Worm (Caenorhabditis elegans) whole organism, L1 larva: ENCODE data around the gene aptf-3.

Experiments
- C04F5.9 ChIP-seq: sonication (generic microtip); optimal IDR thresholded peaks from 2 replicates; lab custom pipeline; 2016; ENCODE audit warnings: missing genetic modification characterization, missing compliant biosample characterization
- C34B4.2 ChIP-seq: sonication (generic microtip); optimal IDR thresholded peaks from 2 replicates; lab custom pipeline; 2017; ENCODE audit warnings: mild to moderate bottlenecking, missing genetic modification characterization, missing compliant biosample characterization
- F16B12.6 ChIP-seq: fragments of 150-350 bp; optimal IDR thresholded peaks from 2 replicates; lab custom pipeline; 2014; ENCODE audit warnings: missing biosample characterization, missing genetic modification characterization
- aha-1 ChIP-seq: fragments of 150-350 bp; optimal IDR thresholded peaks from 2 replicates; lab custom pipeline; 2014; ENCODE audit warnings: missing biosample characterization, missing genetic modification characterization
- aly-2 ChIP-seq: fragments of 150-350 bp; optimal IDR thresholded peaks from 2 replicates; lab custom pipeline; 2014; ENCODE audit warnings: missing biosample characterization, missing genetic modification characterization
- ama-1 ChIP-seq: fragments of 150-350 bp; optimal IDR thresholded peaks from 2 replicates; lab custom pipeline; 2014
- blmp-1 ChIP-seq: fragments of 150-350 bp; optimal IDR thresholded peaks from 2 replicates; lab custom pipeline; 2014; ENCODE audit warnings: missing biosample characterization, missing genetic modification characterization
- ceh-63 ChIP-seq: fragments of 200-800 bp; sonication (Bioruptor generic); optimal IDR thresholded peaks from 2 replicates; lab custom pipeline; 2018; ENCODE audit warnings: mild to moderate bottlenecking, missing genetic modification characterization, missing compliant biosample characterization
- ceh-8 ChIP-seq: fragments of 200-800 bp; sonication (Bioruptor generic); optimal IDR thresholded peaks from 2 replicates; lab custom pipeline; 2018; ENCODE audit warnings: mild to moderate bottlenecking, missing genetic modification characterization, moderate library complexity, missing compliant biosample characterization
- ceh-88 ChIP-seq: fragments of 200-800 bp; sonication (Bioruptor generic); IDR thresholded peaks from 2 replicates; pipeline ENCODE4 v1.3.6; 2022; ENCODE audit warnings: missing genetic modification characterization, missing compliant biosample characterization
- ces-1 ChIP-seq: fragments of 150-350 bp; optimal IDR thresholded peaks from 2 replicates; lab custom pipeline; 2014; ENCODE audit warnings: missing biosample characterization, missing genetic modification reagents, missing genetic modification characterization
- dsc-1 ChIP-seq: sonication (generic microtip); optimal IDR thresholded peaks from 2 replicates; lab custom pipeline; 2016; ENCODE audit warnings: mild to moderate bottlenecking, missing genetic modification characterization, missing compliant biosample characterization
- efl-1 ChIP-seq, 4 experiments: fragments of 150-350 bp; optimal IDR thresholded peaks in 3 of 4; peaks in 1 of 4; 1 replicate in 1 of 4; 2 replicates in 3 of 4; lab custom pipeline; 2014; ENCODE audit warnings: missing biosample characterization in 2 of 4, missing genetic modification characterization in 2 of 4, missing genetic modification reagents in 2 of 4
- ets-5 ChIP-seq: fragments of 200-800 bp; sonication (Bioruptor generic); IDR thresholded peaks from 2 replicates; pipeline ENCODE4 v1.3.6; 2022; ENCODE audit warnings: missing genetic modification characterization, missing compliant biosample characterization
- fkh-10 ChIP-seq: sonication (generic microtip); optimal IDR thresholded peaks from 2 replicates; lab custom pipeline; 2017; ENCODE audit warnings: missing biosample characterization, missing genetic modification reagents, missing genetic modification characterization
- fkh-4 ChIP-seq: sonication (generic microtip); optimal IDR thresholded peaks from 2 replicates; lab custom pipeline; 2016; ENCODE audit warnings: missing compliant biosample characterization, missing genetic modification characterization, borderline replicate concordance
- fkh-8 ChIP-seq: sonication (generic microtip); optimal IDR thresholded peaks from 2 replicates; lab custom pipeline; 2016; ENCODE audit warnings: mild to moderate bottlenecking, missing genetic modification characterization, missing compliant biosample characterization
- fos-1 ChIP-seq: fragments of 150-350 bp; optimal IDR thresholded peaks from 2 replicates; lab custom pipeline; 2014; ENCODE audit warnings: missing biosample characterization, missing genetic modification characterization
- grh-1 ChIP-seq: fragments of 200-800 bp; sonication (Bioruptor generic); IDR thresholded peaks from 2 replicates; pipeline ENCODE4 v1.3.6; 2022; ENCODE audit warnings: missing genetic modification reagents, missing genetic modification characterization, missing compliant biosample characterization
- hlh-17 ChIP-seq: fragments of 200-800 bp; sonication (Bioruptor generic); optimal IDR thresholded peaks from 2 replicates; lab custom pipeline; 2018; ENCODE audit warnings: missing genetic modification characterization, mild to moderate bottlenecking, missing compliant biosample characterization, moderate library complexity, borderline replicate concordance
- hlh-4 ChIP-seq: sonication (generic microtip); optimal IDR thresholded peaks from 2 replicates; lab custom pipeline; 2016; ENCODE audit warnings: mild to moderate bottlenecking, missing genetic modification characterization, missing compliant biosample characterization
- irx-1 ChIP-seq: sonication (generic microtip); optimal IDR thresholded peaks from 2 replicates; lab custom pipeline; 2016; ENCODE audit warnings: missing genetic modification characterization, missing compliant biosample characterization
- isw-1 ChIP-seq: fragments of 200-800 bp; sonication (Bioruptor generic); IDR thresholded peaks from 2 replicates; pipeline ENCODE4 v1.3.6; 2022; ENCODE audit warnings: missing genetic modification characterization, missing compliant biosample characterization
- jun-1 ChIP-seq: fragments of 150-350 bp; optimal IDR thresholded peaks from 2 replicates; lab custom pipeline; 2014; ENCODE audit warnings: missing biosample characterization, missing genetic modification reagents, missing genetic modification characterization
- lin-14 ChIP-seq: fragments of 200-800 bp; sonication (Bioruptor generic); optimal IDR thresholded peaks from 2 replicates; lab custom pipeline; 2018; ENCODE audit warnings: mild to moderate bottlenecking, missing genetic modification characterization, moderate library complexity, missing compliant biosample characterization
- lin-15B ChIP-seq: fragments of 150-350 bp; sonication (generic microtip); optimal IDR thresholded peaks from 3 replicates; lab custom pipeline; 2014; ENCODE audit warnings: missing biosample characterization, missing genetic modification characterization
- lsy-2 ChIP-seq, 2 experiments: fragments of 150-350 bp; optimal IDR thresholded peaks; 2 replicates each; lab custom pipeline; 2014; ENCODE audit warnings: missing biosample characterization in 2 of 2, missing genetic modification characterization in 2 of 2
- mab-9 ChIP-seq: fragments of 200-800 bp; sonication (Bioruptor generic); IDR thresholded peaks from 2 replicates; pipeline ENCODE4 v1.3.6; 2022; ENCODE audit warnings: missing genetic modification reagents, missing genetic modification characterization, missing compliant biosample characterization
- mdl-1 ChIP-seq, 2 experiments: fragments of 150-350 bp; optimal IDR thresholded peaks; 2 replicates each; lab custom pipeline; 2014 to 2017; ENCODE audit warnings: missing biosample characterization in 2 of 2, missing genetic modification characterization in 2 of 2, inconsistent platforms in 1 of 2
- nhr-11 ChIP-seq: fragments of 150-350 bp; optimal IDR thresholded peaks from 2 replicates; lab custom pipeline; 2014; ENCODE audit warnings: missing biosample characterization, missing genetic modification characterization
- nhr-12 ChIP-seq: sonication (generic microtip); optimal IDR thresholded peaks from 2 replicates; lab custom pipeline; 2017; ENCODE audit warnings: missing biosample characterization, missing genetic modification characterization
- nhr-237 ChIP-seq: fragments of 150-350 bp; optimal IDR thresholded peaks from 2 replicates; lab custom pipeline; 2014; ENCODE audit warnings: missing biosample characterization, missing genetic modification characterization
- nhr-28 ChIP-seq: fragments of 150-350 bp; optimal IDR thresholded peaks from 2 replicates; lab custom pipeline; 2014; ENCODE audit warnings: missing biosample characterization, missing genetic modification characterization
- nhr-71 ChIP-seq: sonication (generic microtip); optimal IDR thresholded peaks from 2 replicates; lab custom pipeline; 2016; ENCODE audit warnings: mild to moderate bottlenecking, missing genetic modification characterization, moderate library complexity, missing compliant biosample characterization
- nhr-77 ChIP-seq: fragments of 150-350 bp; optimal IDR thresholded peaks from 2 replicates; lab custom pipeline; 2014; ENCODE audit warnings: missing biosample characterization, missing genetic modification characterization
- nhr-90 ChIP-seq: sonication (generic microtip); optimal IDR thresholded peaks from 2 replicates; lab custom pipeline; 2016; ENCODE audit warnings: mild to moderate bottlenecking, missing genetic modification characterization, missing compliant biosample characterization; ENCODE audit not compliant: poor library complexity
- pqm-1 ChIP-seq: sonication (generic microtip); optimal IDR thresholded peaks from 3 replicates; lab custom pipeline; 2017; ENCODE audit warnings: missing biosample characterization, missing genetic modification characterization
- rnt-1 ChIP-seq: sonication (generic microtip); optimal IDR thresholded peaks from 2 replicates; lab custom pipeline; 2016; ENCODE audit warnings: mild to moderate bottlenecking, missing genetic modification characterization, moderate library complexity, missing compliant biosample characterization
- snpc-4 ChIP-seq: fragments of 150-350 bp; optimal IDR thresholded peaks from 2 replicates; lab custom pipeline; 2014; ENCODE audit warnings: missing biosample characterization, missing genetic modification characterization
- sup-37 ChIP-seq: fragments of 200-800 bp; sonication (Bioruptor generic); optimal IDR thresholded peaks from 2 replicates; lab custom pipeline; 2018; ENCODE audit warnings: mild to moderate bottlenecking, missing genetic modification characterization, missing compliant biosample characterization
- swsn-7 ChIP-seq: sonication (generic microtip); optimal IDR thresholded peaks from 2 replicates; lab custom pipeline; 2016; ENCODE audit warnings: missing genetic modification characterization, missing compliant biosample characterization
- tbx-2 ChIP-seq: sonication (generic microtip); optimal IDR thresholded peaks from 2 replicates; lab custom pipeline; 2016; ENCODE audit warnings: missing genetic modification characterization, missing compliant biosample characterization
- unc-130 ChIP-seq: fragments of 150-350 bp; optimal IDR thresholded peaks from 2 replicates; lab custom pipeline; 2017; ENCODE audit warnings: missing biosample characterization, missing genetic modification characterization, inconsistent platforms
- unc-30 ChIP-seq: sonication (generic microtip); optimal IDR thresholded peaks from 2 replicates; lab custom pipeline; 2017; ENCODE audit warnings: missing biosample characterization, missing genetic modification characterization
- vab-15 ChIP-seq: sonication (generic microtip); optimal IDR thresholded peaks from 2 replicates; lab custom pipeline; 2017; ENCODE audit warnings: missing genotype, mild to moderate bottlenecking, missing genetic modification characterization, missing compliant biosample characterization
- xbp-1 ChIP-seq: sonication (generic microtip); optimal IDR thresholded peaks from 2 replicates; lab custom pipeline; 2016; ENCODE audit warnings: missing genetic modification characterization, missing compliant biosample characterization
- zag-1 ChIP-seq: fragments of 150-350 bp; optimal IDR thresholded peaks from 2 replicates; lab custom pipeline; 2014; ENCODE audit warnings: missing biosample characterization, missing genetic modification characterization
- ztf-11 ChIP-seq, 2 experiments: sonication (generic microtip); optimal IDR thresholded peaks; 2 replicates each; lab custom pipeline; 2016 to 2017; ENCODE audit warnings: missing genetic modification characterization in 2 of 2, missing biosample characterization in 1 of 2, missing compliant biosample characterization in 1 of 2
- ztf-4 ChIP-seq: fragments of 150-350 bp; optimal IDR thresholded peaks from 2 replicates; lab custom pipeline; 2014; ENCODE audit warnings: missing biosample characterization, missing genetic modification characterization

Gene aptf-3

DNA sequence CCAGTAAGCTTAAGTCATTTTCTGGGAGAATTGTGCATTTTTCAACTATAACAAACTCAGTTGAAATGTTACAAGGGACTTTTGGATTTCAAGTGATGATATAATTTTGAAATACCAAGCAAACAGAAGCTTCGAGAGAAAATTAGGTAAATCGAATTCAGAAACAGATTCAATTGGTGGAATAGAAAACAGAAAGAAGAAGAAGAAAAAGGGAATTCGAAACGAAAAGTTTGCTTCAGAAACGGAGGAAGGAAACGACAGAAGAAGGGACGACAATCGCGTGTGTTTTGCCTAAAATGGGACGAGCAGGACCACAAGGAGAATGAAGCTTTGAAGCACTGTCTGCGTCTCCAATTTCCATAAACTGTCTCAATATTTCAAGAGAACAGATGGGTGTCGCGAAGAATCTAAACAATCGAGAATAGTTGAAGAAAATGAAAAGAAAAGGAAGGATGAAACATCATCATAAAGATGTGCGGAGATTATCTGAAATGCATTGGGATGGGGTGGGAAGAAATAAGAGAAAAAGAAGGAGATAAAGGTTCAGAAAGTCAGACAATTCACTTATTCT, 6.2 kb upstream of the aptf-3 start:
- no peak for TF ChIP-seq sup-37 (GFP tag; lab: Kevin White, UChicago)
- peak; percentile 39 for TF ChIP-seq nhr-71 (tag; lab: Kevin White, UChicago)
- TF ChIP-seq ces-1 = no peak
- no peak for TF ChIP-seq nhr-237 (tag; lab: Kevin White, UChicago)
- TF ChIP-seq unc-30 = no peak
- no peak for TF ChIP-seq snpc-4
- TF ChIP-seq fkh-8 (tag; lab: Kevin White, UChicago) = no peak
- TF ChIP-seq mab-9 (GFP tag; lab: Robert Waterston, UW) = no peak
- no peak for TF ChIP-seq nhr-77
- TF ChIP-seq tbx-2 (tag; lab: Kevin White, UChicago) = peak; percentile 39
- no peak for TF ChIP-seq ets-5 (GFP tag; lab: Robert Waterston, UW)
- TF ChIP-seq xbp-1 (tag; lab: Kevin White, UChicago) = no peak
- peak; percentile 14 for TF ChIP-seq blmp-1
- TF ChIP-seq nhr-12 (tag; lab: Kevin White, UChicago) = no peak
- TF ChIP-seq fkh-10 = peak; percentile 14
- peak; percentile 73 for TF ChIP-seq lin-14

DNA sequence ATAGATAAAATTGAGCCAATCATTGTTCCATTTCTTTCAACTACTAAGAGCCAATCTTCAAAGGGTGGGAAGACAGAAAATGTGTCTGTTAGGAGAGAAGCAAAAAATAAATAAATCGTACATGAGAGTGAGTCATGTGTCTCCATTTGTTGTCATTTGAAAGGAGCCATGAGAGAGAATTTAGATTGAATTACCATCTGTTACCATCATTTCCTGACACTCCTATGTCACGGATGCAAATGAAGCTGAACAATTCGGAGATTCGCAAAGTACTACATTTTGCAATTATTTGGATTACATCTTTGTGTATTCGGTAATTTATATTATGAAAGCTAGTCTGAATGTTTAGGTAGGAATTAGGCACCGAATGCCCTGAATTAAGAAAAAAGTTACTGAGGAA, 5.5 kb upstream of the aptf-3 start:
- TF ChIP-seq hlh-17 (GFP tag; lab: Kevin White, UChicago) = no peak
- no peak for TF ChIP-seq lin-15B (tag; lab: Kevin White, UChicago)
- no peak for TF ChIP-seq pqm-1
- no peak for TF ChIP-seq xbp-1 (tag; lab: Kevin White, UChicago)
- TF ChIP-seq unc-130 (tag; lab: Kevin White, UChicago) = no peak
- TF ChIP-seq lin-14 = peak; percentile 28
- TF ChIP-seq rnt-1 (tag; lab: Kevin White, UChicago) = no peak
- TF ChIP-seq snpc-4 = no peak
- TF ChIP-seq aha-1 (tag; lab: Kevin White, UChicago) = no peak
- no peak for TF ChIP-seq ceh-88 (GFP tag; lab: Robert Waterston, UW)
- TF ChIP-seq nhr-90 = no peak
- TF ChIP-seq ets-5 (GFP tag; lab: Robert Waterston, UW) = no peak
- TF ChIP-seq unc-30 = no peak
- no peak for TF ChIP-seq efl-1 (optimal IDR thresholded peaks at IDR 0.05; lab: Kevin White, UChicago)
- TF ChIP-seq efl-1 (GFP tag; optimal IDR thresholded peaks at IDR 0.05 in 1 of 2; lab: Kevin White, UChicago) = no peak
- TF ChIP-seq C34B4.2 (tag; lab: Kevin White, UChicago) = no peak
- peak; percentile 35 for TF ChIP-seq zag-1 (tag; lab: Kevin White, UChicago)
- TF ChIP-seq ztf-11 (tag; optimal IDR thresholded peaks at IDR 0.05; lab: Kevin White, UChicago) = peak in 1 of 2 experiments; percentile 42
- no peak for TF ChIP-seq jun-1

ce11 chrII:8589227-8589626, 4.8 kb upstream of the aptf-3 start:
- TF ChIP-seq snpc-4 = no peak
- peak; percentile 77 for TF ChIP-seq ceh-8
- no peak for TF ChIP-seq nhr-90
- TF ChIP-seq nhr-28 (tag; lab: Kevin White, UChicago) = no peak
- no peak for TF ChIP-seq jun-1
- no peak for TF ChIP-seq F16B12.6
- TF ChIP-seq ztf-4 (tag; lab: Kevin White, UChicago) = no peak
- peak; percentile 52 for TF ChIP-seq zag-1 (tag; lab: Kevin White, UChicago)
- TF ChIP-seq mab-9 (GFP tag; lab: Robert Waterston, UW) = no peak
- no peak for TF ChIP-seq aly-2 (tag; lab: Kevin White, UChicago)
- TF ChIP-seq mdl-1 (tag; optimal IDR thresholded peaks at IDR 0.05; lab: Kevin White, UChicago) = no peak
- no peak for TF ChIP-seq grh-1 (GFP tag; lab: Robert Waterston, UW)
- no peak for TF ChIP-seq fos-1 (tag; lab: Kevin White, UChicago)
- peak in 1 of 2 experiments; percentile 16 for TF ChIP-seq lsy-2 (tag; optimal IDR thresholded peaks at IDR 0.05; lab: Kevin White, UChicago)
- no peak for TF ChIP-seq fkh-4
- no peak for TF ChIP-seq isw-1 (GFP tag; lab: Robert Waterston, UW)
- no peak for TF ChIP-seq aha-1 (tag; lab: Kevin White, UChicago)
- no peak for TF ChIP-seq nhr-11 (tag; lab: Kevin White, UChicago)
- no peak for TF ChIP-seq nhr-77
- no peak for TF ChIP-seq C04F5.9 (tag; lab: Kevin White, UChicago)
- TF ChIP-seq fkh-8 (tag; lab: Kevin White, UChicago) = no peak
- TF ChIP-seq blmp-1 = no peak
- TF ChIP-seq ama-1 = no peak
- no peak for TF ChIP-seq vab-15 (tag; lab: Kevin White, UChicago)
- no peak for TF ChIP-seq hlh-4 (tag; lab: Kevin White, UChicago)
- no peak for TF ChIP-seq swsn-7 (tag; lab: Kevin White, UChicago)
- no peak for TF ChIP-seq ztf-11 (tag; optimal IDR thresholded peaks at IDR 0.05; lab: Kevin White, UChicago)
- no peak for TF ChIP-seq irx-1
- no peak for TF ChIP-seq ceh-63 (GFP tag; lab: Kevin White, UChicago)
- no peak for TF ChIP-seq unc-130 (tag; lab: Kevin White, UChicago)
- peak; percentile 72 for TF ChIP-seq dsc-1
